Fruit fly (Drosophila melanogaster) whole organism, embryonic: ENCODE data around the gene Cyp303a1.

ENCODE experiments used
- Ada2b ChIP-seq: fragments of 200-800 bp; sonication (Bioruptor generic); IDR thresholded peaks from 2 replicates; pipeline ENCODE4 v1.3.6; 2022; ENCODE audit warnings: missing biosample characterization, missing genetic modification characterization
- B-H2 ChIP-seq: fragments of 200-800 bp; sonication (Bioruptor generic); optimal IDR thresholded peaks from 2 replicates; lab custom pipeline; 2018; ENCODE audit warnings: missing biosample characterization, mild to moderate bottlenecking, missing genetic modification characterization
- BEAF-32 ChIP-seq: fragments of 200-800 bp; sonication (Bioruptor generic); optimal IDR thresholded peaks from 3 replicates; lab custom pipeline; 2017; ENCODE audit warnings: missing biosample characterization, missing genetic modification characterization, mild to moderate bottlenecking, moderate library complexity, missing genetic modification reagents
- CG10274 ChIP-seq: fragments of 200-800 bp; sonication (Bioruptor generic); optimal IDR thresholded peaks from 3 replicates; lab custom pipeline; 2017; ENCODE audit warnings: missing biosample characterization, mild to moderate bottlenecking, missing genetic modification characterization
- CG10543 ChIP-seq: fragments of 200-800 bp; sonication (Bioruptor generic); optimal IDR thresholded peaks from 3 replicates; lab custom pipeline; 2017; ENCODE audit warnings: missing biosample characterization, mild to moderate bottlenecking, missing genetic modification characterization, moderate library complexity
- CG13424 ChIP-seq: fragments of 200-800 bp; sonication (Bioruptor generic); optimal IDR thresholded peaks from 2 replicates; lab custom pipeline; 2019; ENCODE audit warnings: missing biosample characterization, mild to moderate bottlenecking, missing genetic modification characterization, moderate library complexity
- CG15514 ChIP-seq: fragments of 200-800 bp; sonication (Bioruptor generic); optimal IDR thresholded peaks from 3 replicates; lab custom pipeline; 2017; ENCODE audit warnings: missing biosample characterization, missing genetic modification characterization, mild to moderate bottlenecking, moderate library complexity, missing genetic modification reagents
- CG15601 ChIP-seq: fragments of 200-800 bp; sonication (Bioruptor generic); optimal IDR thresholded peaks from 3 replicates; lab custom pipeline; 2019; ENCODE audit warnings: missing biosample characterization, mild to moderate bottlenecking, missing genetic modification characterization, moderate library complexity
- CG17612 ChIP-seq: fragments of 200-800 bp; sonication (Bioruptor generic); IDR thresholded peaks from 2 replicates; pipeline ENCODE4 v1.3.6; 2022; ENCODE audit warnings: missing biosample characterization, missing genetic modification characterization
- CG18262 ChIP-seq: fragments of 200-800 bp; optimal IDR thresholded peaks from 3 replicates; lab custom pipeline; 2019; ENCODE audit warnings: missing biosample characterization, mild to moderate bottlenecking, missing genetic modification characterization, moderate library complexity
- CG18599 ChIP-seq: fragments of 200-800 bp; sonication (Bioruptor generic); optimal IDR thresholded peaks from 3 replicates; lab custom pipeline; 2017; ENCODE audit warnings: missing biosample characterization, missing genetic modification characterization, mild to moderate bottlenecking, moderate library complexity, missing genetic modification reagents
- CG18619 ChIP-seq: fragments of 200-800 bp; sonication (Bioruptor generic); optimal IDR thresholded peaks from 3 replicates; lab custom pipeline; 2017; ENCODE audit warnings: missing biosample characterization, mild to moderate bottlenecking, missing genetic modification characterization
- CG2202 ChIP-seq: fragments of 200-800 bp; sonication (Bioruptor generic); optimal IDR thresholded peaks from 2 replicates; lab custom pipeline; 2018; ENCODE audit warnings: missing biosample characterization, mild to moderate bottlenecking, missing genetic modification characterization
- CG3407 ChIP-seq: fragments of 200-800 bp; sonication (Bioruptor generic); optimal IDR thresholded peaks from 2 replicates; lab custom pipeline; 2018; ENCODE audit warnings: missing biosample characterization, mild to moderate bottlenecking, missing genetic modification characterization
- CG4360 ChIP-seq: fragments of 200-800 bp; sonication (Bioruptor generic); IDR thresholded peaks from 2 replicates; pipeline ENCODE4 v1.3.6; 2022; ENCODE audit warnings: missing biosample characterization, missing genetic modification characterization
- CG4707 ChIP-seq: fragments of 200-800 bp; sonication (Bioruptor generic); optimal IDR thresholded peaks from 2 replicates; lab custom pipeline; 2018; ENCODE audit warnings: missing biosample characterization, mild to moderate bottlenecking, missing genetic modification characterization, moderate library complexity
- CG5180 ChIP-seq: fragments of 200-800 bp; sonication (Bioruptor generic); optimal IDR thresholded peaks from 3 replicates; lab custom pipeline; 2017; ENCODE audit warnings: missing biosample characterization, missing genetic modification characterization, mild to moderate bottlenecking, moderate library complexity, missing genetic modification reagents
- CG6254 ChIP-seq: fragments of 200-800 bp; sonication (Bioruptor generic); optimal IDR thresholded peaks from 3 replicates; lab custom pipeline; 2017; ENCODE audit warnings: mild to moderate bottlenecking, missing biosample characterization, missing genetic modification reagents, missing genetic modification characterization
- CG6683 ChIP-seq: fragments of 200-800 bp; sonication (Bioruptor generic); optimal IDR thresholded peaks from 2 replicates; lab custom pipeline; 2017; ENCODE audit warnings: missing biosample characterization, mild to moderate bottlenecking, missing genetic modification characterization, missing genetic modification reagents
- CG7987 ChIP-seq: fragments of 200-800 bp; sonication (Bioruptor generic); optimal IDR thresholded peaks from 2 replicates; lab custom pipeline; 2018; ENCODE audit warnings: missing biosample characterization, mild to moderate bottlenecking, missing genetic modification characterization, moderate library complexity
- CG8281 ChIP-seq: fragments of 200-800 bp; sonication (Bioruptor generic); optimal IDR thresholded peaks from 2 replicates; lab custom pipeline; 2018; ENCODE audit warnings: missing biosample characterization, mild to moderate bottlenecking, missing genetic modification characterization, moderate library complexity
- CG8924 ChIP-seq: fragments of 200-800 bp; optimal IDR thresholded peaks from 3 replicates; lab custom pipeline; 2019; ENCODE audit warnings: missing biosample characterization, mild to moderate bottlenecking, missing genetic modification characterization, moderate library complexity
- CHES-1-like ChIP-seq: fragments of 200-800 bp; sonication (Bioruptor generic); optimal IDR thresholded peaks from 2 replicates; lab custom pipeline; 2016; ENCODE audit warnings: missing biosample characterization, missing genetic modification characterization
- CkIIα-i1 ChIP-seq: fragments of 200-800 bp; sonication (Bioruptor generic); IDR thresholded peaks from 2 replicates; pipeline ENCODE4 v1.3.6; 2022; ENCODE audit warnings: missing biosample characterization, missing genetic modification characterization
- Fer1 ChIP-seq: fragments of 200-800 bp; sonication (Bioruptor generic); optimal IDR thresholded peaks from 2 replicates; lab custom pipeline; 2017; ENCODE audit warnings: missing biosample characterization, mild to moderate bottlenecking, missing genetic modification characterization
- Fer2 ChIP-seq: fragments of 200-800 bp; sonication (Bioruptor generic); optimal IDR thresholded peaks from 2 replicates; lab custom pipeline; 2018; ENCODE audit warnings: missing biosample characterization, mild to moderate bottlenecking, missing genetic modification characterization, moderate library complexity
- Fer3 ChIP-seq: fragments of 200-800 bp; sonication (Bioruptor generic); optimal IDR thresholded peaks from 2 replicates; lab custom pipeline; 2018; ENCODE audit warnings: missing biosample characterization, mild to moderate bottlenecking, missing genetic modification characterization, moderate library complexity
- Ravus ChIP-seq: fragments of 200-800 bp; sonication (Bioruptor generic); IDR thresholded peaks from 2 replicates; pipeline ENCODE4 v1.3.6; 2022; ENCODE audit warnings: missing biosample characterization, missing genetic modification characterization
- Vsx1 ChIP-seq: fragments of 200-800 bp; sonication (Bioruptor generic); optimal IDR thresholded peaks from 2 replicates; lab custom pipeline; 2017; ENCODE audit warnings: missing biosample characterization, mild to moderate bottlenecking, missing genetic modification characterization, missing genetic modification reagents
- ab ChIP-seq: fragments of 200-800 bp; sonication (Bioruptor generic); optimal IDR thresholded peaks from 2 replicates; lab custom pipeline; 2016; ENCODE audit warnings: missing biosample characterization, missing genetic modification characterization
- bab2 ChIP-seq: fragments of 200-800 bp; sonication (Bioruptor generic); optimal IDR thresholded peaks from 2 replicates; lab custom pipeline; 2016; ENCODE audit warnings: missing biosample characterization, missing genetic modification characterization
- bsh ChIP-seq, 2 experiments: fragments of 200-800 bp; sonication (Bioruptor generic); optimal IDR thresholded peaks; 2 replicates each; lab custom pipeline; 2017 to 2018; ENCODE audit warnings: mild to moderate bottlenecking in 2 of 2, missing biosample characterization in 2 of 2, missing genetic modification characterization in 2 of 2, moderate library complexity in 1 of 2
- cad ChIP-seq: fragments of >200 bp; optimal IDR thresholded peaks from 2 replicates; lab custom pipeline; 2017; ENCODE audit warnings: missing biosample characterization, missing genetic modification characterization
- caup ChIP-seq: fragments of 200-800 bp; sonication (Bioruptor generic); optimal IDR thresholded peaks from 3 replicates; lab custom pipeline; 2017; ENCODE audit warnings: missing biosample characterization, mild to moderate bottlenecking, missing genetic modification characterization, moderate library complexity; ENCODE audit not compliant: severe bottlenecking
- ci ChIP-seq: fragments of 200-800 bp; sonication (Bioruptor generic); IDR thresholded peaks from 3 replicates; pipeline ENCODE4 v1.3.6; 2022; ENCODE audit warnings: missing biosample characterization, missing genetic modification characterization
- crc ChIP-seq: fragments of 200-800 bp; sonication (Bioruptor generic); optimal IDR thresholded peaks from 2 replicates; lab custom pipeline; 2016; ENCODE audit warnings: missing biosample characterization, missing genetic modification characterization
- cwo ChIP-seq: fragments of 200-800 bp; sonication (Bioruptor generic); optimal IDR thresholded peaks from 3 replicates; lab custom pipeline; 2017; ENCODE audit warnings: missing biosample characterization, missing genetic modification characterization, mild to moderate bottlenecking, moderate library complexity, missing genetic modification reagents
- dmrt11E ChIP-seq: fragments of 200-800 bp; sonication (Bioruptor generic); optimal IDR thresholded peaks from 3 replicates; lab custom pipeline; 2018; ENCODE audit warnings: missing biosample characterization, mild to moderate bottlenecking, missing genetic modification characterization, moderate library complexity
- dpn ChIP-seq, 2 experiments: fragments of 200-800 bp; sonication (Bioruptor generic); optimal IDR thresholded peaks; 3 replicates each; lab custom pipeline; 2016; ENCODE audit warnings: missing biosample characterization in 2 of 2, missing genetic modification characterization in 2 of 2
- exex ChIP-seq: fragments of 200-800 bp; sonication (Bioruptor generic); optimal IDR thresholded peaks from 4 replicates; lab custom pipeline; 2018; ENCODE audit warnings: missing biosample characterization, mild to moderate bottlenecking, missing genetic modification characterization, moderate library complexity
- eyg ChIP-seq: fragments of 200-800 bp; sonication (Bioruptor generic); optimal IDR thresholded peaks from 3 replicates; lab custom pipeline; 2016; ENCODE audit warnings: missing biosample characterization, missing genetic modification characterization
- insv ChIP-seq, 2 experiments: fragments of 200-800 bp; sonication (Bioruptor generic); optimal IDR thresholded peaks; 3 replicates each; lab custom pipeline; 2016 to 2018; ENCODE audit warnings: missing biosample characterization in 2 of 2, missing genetic modification characterization in 2 of 2
- kay ChIP-seq: fragments of 200-800 bp; sonication (Bioruptor generic); optimal IDR thresholded peaks from 2 replicates; lab custom pipeline; 2016; ENCODE audit warnings: missing biosample characterization, missing genetic modification characterization
- lab ChIP-seq: fragments of 200-800 bp; sonication (Bioruptor generic); optimal IDR thresholded peaks from 3 replicates; lab custom pipeline; 2017; ENCODE audit warnings: missing biosample characterization, missing genetic modification characterization, mild to moderate bottlenecking, moderate library complexity, missing genetic modification reagents
- mirr ChIP-seq: fragments of 200-800 bp; sonication (Bioruptor generic); optimal IDR thresholded peaks from 3 replicates; lab custom pipeline; 2018; ENCODE audit warnings: missing biosample characterization, mild to moderate bottlenecking, missing genetic modification characterization
- nau ChIP-seq: fragments of 200-800 bp; sonication (Bioruptor generic); optimal IDR thresholded peaks from 3 replicates; lab custom pipeline; 2017; ENCODE audit warnings: missing biosample characterization, mild to moderate bottlenecking, missing genetic modification characterization, missing genetic modification reagents
- nerfin-1 ChIP-seq: fragments of 200-800 bp; sonication (Bioruptor generic); optimal IDR thresholded peaks from 3 replicates; lab custom pipeline; 2019; ENCODE audit warnings: missing biosample characterization, mild to moderate bottlenecking, missing genetic modification characterization, moderate library complexity
- sug ChIP-seq: fragments of 200-800 bp; optimal IDR thresholded peaks from 2 replicates; lab custom pipeline; 2019; ENCODE audit warnings: missing biosample characterization, mild to moderate bottlenecking, missing genetic modification characterization, moderate library complexity
- tap ChIP-seq: fragments of 200-800 bp; optimal IDR thresholded peaks from 3 replicates; lab custom pipeline; 2019; ENCODE audit warnings: missing biosample characterization, mild to moderate bottlenecking, missing genetic modification characterization, moderate library complexity

The Cyp303a1 gene

dm6 chr2L:16272730-16273129 lies 21.3 kb upstream of the Cyp303a1 start (continued):
- TF ChIP-seq CG8924 (tag; lab: Kevin White, UChicago) = peak; percentile 36
- TF ChIP-seq CG7987 (GFP tag; lab: Kevin White, UChicago) = peak; percentile 69
- no peak for TF ChIP-seq bab2 (GFP tag; lab: Kevin White, UChicago)
- TF ChIP-seq BEAF-32 (GFP tag; lab: Kevin White, UChicago) = no peak
- peak; percentile 1 for TF ChIP-seq eyg (GFP tag; lab: Kevin White, UChicago)
- TF ChIP-seq CG10543 = peak; percentile 77
- TF ChIP-seq cad = no peak
- peak; percentile 64 for TF ChIP-seq CG15601
- peak; percentile 12 for TF ChIP-seq Fer2 (tag; lab: Kevin White, UChicago)
- peak; percentile 29 for TF ChIP-seq exex (tag; lab: Kevin White, UChicago)
- no peak for TF ChIP-seq CG17612 (GFP tag; lab: Robert Waterston, UW)
- peak; percentile 25 for TF ChIP-seq B-H2
- TF ChIP-seq CG5180 (GFP tag; lab: Kevin White, UChicago) = peak; percentile 37
- TF ChIP-seq crc (GFP tag; lab: Kevin White, UChicago) = no peak
- TF ChIP-seq Ravus (GFP tag; lab: Robert Waterston, UW) = no peak
- TF ChIP-seq CG8281 (tag; lab: Kevin White, UChicago) = no peak
- peak; percentile 6 for TF ChIP-seq ab
- no peak for TF ChIP-seq CG6254 (GFP tag; lab: Kevin White, UChicago)
- TF ChIP-seq cwo (GFP tag; lab: Kevin White, UChicago) = peak; percentile 58
- no peak for TF ChIP-seq CHES-1-like (GFP tag; lab: Kevin White, UChicago)
- peak; percentile 30 for TF ChIP-seq sug (tag; lab: Kevin White, UChicago)
- peak; percentile 46 for TF ChIP-seq caup (GFP tag; lab: Kevin White, UChicago)
- TF ChIP-seq nau (GFP tag; lab: Kevin White, UChicago) = peak; percentile 75
- TF ChIP-seq lab (GFP tag; lab: Kevin White, UChicago) = peak; percentile 80
- peak; percentile 31 for TF ChIP-seq CG18619 (GFP tag; lab: Kevin White, UChicago)
- peak; percentile 67 for TF ChIP-seq CG15514
- peak; percentile 8 for TF ChIP-seq Fer3 (tag; lab: Kevin White, UChicago)
- peak; percentile 75 for TF ChIP-seq CG18599 (GFP tag; lab: Kevin White, UChicago)
- peak; percentile 61; the same call in 1 of the 2 replicates for TF ChIP-seq CG4360
- TF ChIP-seq dmrt11E = peak; percentile 1
- peak; percentile 2 for TF ChIP-seq nerfin-1 (tag; lab: Kevin White, UChicago)
- TF ChIP-seq CG3407 = peak; percentile 56
- TF ChIP-seq CG10274 (GFP tag; lab: Kevin White, UChicago) = no peak
- TF ChIP-seq ci (GFP tag; lab: Robert Waterston, UW) = peak; percentile 72; the same call in 2 of the 3 replicates
- peak; percentile 13 for TF ChIP-seq CG13424 (tag; lab: Kevin White, UChicago)
- TF ChIP-seq Ada2b = 0 out of 2 replicates have a peak, but pooled peaks have one; percentile 6
- peak; percentile 21 for TF ChIP-seq CG6683 (GFP tag; lab: Kevin White, UChicago)
- peak; percentile 71 for TF ChIP-seq Vsx1 (GFP tag; lab: Kevin White, UChicago)
- no peak for TF ChIP-seq tap (tag; lab: Kevin White, UChicago)
- no peak for TF ChIP-seq CkIIα-i1 (GFP tag; lab: Robert Waterston, UW)
- TF ChIP-seq mirr = peak; percentile 56
- peak; percentile 16 for TF ChIP-seq CG18262 (tag; lab: Kevin White, UChicago)
- peak; percentile 6 for TF ChIP-seq kay (GFP tag; lab: Kevin White, UChicago)
- peak in 1 of 2 experiments; percentile 10 for TF ChIP-seq insv (GFP tag; optimal IDR thresholded peaks at IDR 0.05; lab: Kevin White, UChicago)
- peak; percentile 68 for TF ChIP-seq CG4707 (GFP tag; lab: Kevin White, UChicago)
- no peak for TF ChIP-seq dpn (GFP tag; optimal IDR thresholded peaks at IDR 0.05; lab: Kevin White, UChicago)
- peak; percentile 17 for TF ChIP-seq CG2202
- TF ChIP-seq bsh (GFP tag; optimal IDR thresholded peaks at IDR 0.05; lab: Kevin White, UChicago) = peak in 1 of 2 experiments; percentile 34
- peak; percentile 67 for TF ChIP-seq Fer1 (GFP tag; lab: Kevin White, UChicago)
